ENCODE assay signal across 4 worm cellular contexts in genomic region chrV:4483049-4483507, ce11.
TF ChIP-seq lines count a peak whose summit lies in the region.

exc-15 (plus strand) TSS chrV:4483459.

TF ChIP-seq in whole organism, L1 larva, 84 proteins besides CTCF, POLR2A, EP300 and RAD21 (continued from another document):
- TF ChIP-seq nhr-90 (tag; optimal IDR thresholded peaks at IDR 0.05; lab: Kevin White, UChicago; ENCODE audit: poor library complexity), result peak; percentile 4
- no peak for TF ChIP-seq ceh-8 (GFP tag; optimal IDR thresholded peaks at IDR 0.05; lab: Kevin White, UChicago)
- TF ChIP-seq skn-1 (tag; optimal IDR thresholded peaks at IDR 0.05; lab: Kevin White, UChicago), result peak; percentile 23
- no peak for TF ChIP-seq vab-15 (tag; optimal IDR thresholded peaks at IDR 0.05; lab: Kevin White, UChicago)
- peak; percentile 63 for TF ChIP-seq snu-23 (GFP tag; optimal IDR thresholded peaks at IDR 0.05; lab: Kevin White, UChicago)
- TF ChIP-seq unc-62 (GFP tag; optimal IDR thresholded peaks at IDR 0.05; lab: Kevin White, UChicago), result no peak
- no peak for TF ChIP-seq hlh-4 (tag; optimal IDR thresholded peaks at IDR 0.05; lab: Kevin White, UChicago)
- no peak for TF ChIP-seq unc-86 (tag; optimal IDR thresholded peaks at IDR 0.05; lab: Kevin White, UChicago)
- TF ChIP-seq efl-1 (optimal IDR thresholded peaks at IDR 0.05; lab: Kevin White, UChicago), result no peak
- peak in 1 of 2 experiments; percentile 37 for TF ChIP-seq efl-1 (GFP tag; optimal IDR thresholded peaks at IDR 0.05 in 1 of 2; lab: Kevin White, UChicago)
- TF ChIP-seq snpc-4 (tag; optimal IDR thresholded peaks at IDR 0.05; lab: Kevin White, UChicago), result no peak
- no peak for TF ChIP-seq pag-3 (tag; optimal IDR thresholded peaks at IDR 0.05; lab: Kevin White, UChicago; ENCODE audit: borderline replicate concordance, insufficient read depth)
- TF ChIP-seq grh-1 (GFP tag; IDR thresholded peaks at IDR 0.05; lab: Robert Waterston, UW), result no peak
- no peak for TF ChIP-seq ceh-90 (tag; optimal IDR thresholded peaks at IDR 0.05; lab: Kevin White, UChicago)
- TF ChIP-seq nhr-85 (tag; lab: Kevin White, UChicago), result peak; percentile 76
- no peak for TF ChIP-seq swsn-7 (tag; optimal IDR thresholded peaks at IDR 0.05; lab: Kevin White, UChicago)
- peak; percentile 19 for TF ChIP-seq mep-1 (tag; optimal IDR thresholded peaks at IDR 0.05; lab: Kevin White, UChicago)
- TF ChIP-seq elt-2 (tag; optimal IDR thresholded peaks at IDR 0.05; lab: Kevin White, UChicago), result peak; percentile 68
- TF ChIP-seq zag-1 (tag; optimal IDR thresholded peaks at IDR 0.05; lab: Kevin White, UChicago), result no peak
- peak; percentile 73 for TF ChIP-seq blmp-1 (tag; optimal IDR thresholded peaks at IDR 0.05; lab: Kevin White, UChicago)
- TF ChIP-seq unc-98 (GFP tag; IDR thresholded peaks at IDR 0.05; lab: Robert Waterston, UW), result no peak
- TF ChIP-seq unc-30 (tag; optimal IDR thresholded peaks at IDR 0.05; lab: Kevin White, UChicago), result no peak
- peak in 1 of 2 experiments; percentile 51 for TF ChIP-seq lin-35 (GFP tag; optimal IDR thresholded peaks at IDR 0.05; lab: Kevin White, UChicago)
- TF ChIP-seq dsc-1 (tag; optimal IDR thresholded peaks at IDR 0.05; lab: Kevin White, UChicago), result no peak
- TF ChIP-seq lsy-2 (tag; optimal IDR thresholded peaks at IDR 0.05; lab: Kevin White, UChicago), result peak in 1 of 2 experiments; percentile 25

TF ChIP-seq in whole organism, L2 larva, 48 proteins besides CTCF, POLR2A, EP300 and RAD21 (continued from another document):
- TF ChIP-seq unc-39 (tag; optimal IDR thresholded peaks at IDR 0.05; lab: Kevin White, UChicago), result no peak
- TF ChIP-seq elt-3 (tag; optimal IDR thresholded peaks at IDR 0.05; lab: Kevin White, UChicago), result no peak
- TF ChIP-seq sma-3 (GFP tag; optimal IDR thresholded peaks at IDR 0.05; lab: Kevin White, UChicago), result peak; percentile 19
- TF ChIP-seq nhr-10 (tag; optimal IDR thresholded peaks at IDR 0.05; lab: Kevin White, UChicago), result no peak
- no peak for TF ChIP-seq nhr-12 (tag; optimal IDR thresholded peaks at IDR 0.05; lab: Kevin White, UChicago)
- TF ChIP-seq peb-1 (tag; optimal IDR thresholded peaks at IDR 0.05; lab: Kevin White, UChicago), result no peak
- TF ChIP-seq mdl-1 (tag; optimal IDR thresholded peaks at IDR 0.05; lab: Kevin White, UChicago), result no peak
- peak; percentile 60 for TF ChIP-seq skn-1 (tag; optimal IDR thresholded peaks at IDR 0.05; lab: Kevin White, UChicago)
- TF ChIP-seq ztf-11 (tag; optimal IDR thresholded peaks at IDR 0.05; lab: Kevin White, UChicago), result no peak
- no peak for TF ChIP-seq ZK546.5 (tag; optimal IDR thresholded peaks at IDR 0.05; lab: Kevin White, UChicago)
- TF ChIP-seq aly-2 (tag; optimal IDR thresholded peaks at IDR 0.05; lab: Kevin White, UChicago), result no peak
- TF ChIP-seq unc-62 (GFP tag; optimal IDR thresholded peaks at IDR 0.05; lab: Kevin White, UChicago), result no peak
- TF ChIP-seq nhr-11 (tag; optimal IDR thresholded peaks at IDR 0.05; lab: Kevin White, UChicago), result no peak
- no peak for TF ChIP-seq lin-11 (tag; optimal IDR thresholded peaks at IDR 0.05; lab: Kevin White, UChicago)
- TF ChIP-seq zag-1 (tag; optimal IDR thresholded peaks at IDR 0.05; lab: Kevin White, UChicago), result no peak
- TF ChIP-seq mbf-1 (tag; optimal IDR thresholded peaks at IDR 0.05; lab: Kevin White, UChicago), result no peak
- TF ChIP-seq nhr-129 (tag; optimal IDR thresholded peaks at IDR 0.05; lab: Kevin White, UChicago), result peak; percentile 85
- peak in 1 of 2 experiments; percentile 39 for TF ChIP-seq lsy-2 (tag; optimal IDR thresholded peaks at IDR 0.05; lab: Kevin White, UChicago)
- TF ChIP-seq lin-13 (GFP tag; optimal IDR thresholded peaks at IDR 0.05; lab: Kevin White, UChicago), result no peak
- TF ChIP-seq R02D3.7 (tag; optimal IDR thresholded peaks at IDR 0.05; lab: Kevin White, UChicago), result no peak
- TF ChIP-seq C34F6.9 (tag; optimal IDR thresholded peaks at IDR 0.05; lab: Kevin White, UChicago), result no peak
- TF ChIP-seq ceh-82 (tag; optimal IDR thresholded peaks at IDR 0.05; lab: Kevin White, UChicago), result no peak
- TF ChIP-seq ztf-1 (GFP tag; conservative IDR thresholded peaks at IDR 0.05; lab: Robert Waterston, UW), result no peak
- no peak for TF ChIP-seq nhr-23 (tag; optimal IDR thresholded peaks at IDR 0.05; lab: Kevin White, UChicago)
- TF ChIP-seq nhr-25 (tag; optimal IDR thresholded peaks at IDR 0.05; lab: Kevin White, UChicago), result peak; percentile 66
- TF ChIP-seq unc-55 (GFP tag; optimal IDR thresholded peaks at IDR 0.05; lab: Kevin White, UChicago), result no peak
- peak; percentile 29 for TF ChIP-seq crh-2 (tag; optimal IDR thresholded peaks at IDR 0.05; lab: Kevin White, UChicago)
- TF ChIP-seq nhr-77 (tag; optimal IDR thresholded peaks at IDR 0.05; lab: Kevin White, UChicago), result no peak
- no peak for TF ChIP-seq ama-1 (optimal IDR thresholded peaks at IDR 0.05; lab: Kevin White, UChicago)

TF ChIP-seq in whole organism, L4 larva, 104 proteins besides CTCF, POLR2A, EP300 and RAD21 (continued from another document and continues in another):
- peak; percentile 54 for TF ChIP-seq T20F7.1 (GFP tag; optimal IDR thresholded peaks at IDR 0.05; lab: Kevin White, UChicago)
- TF ChIP-seq daf-16 (GFP tag; optimal IDR thresholded peaks at IDR 0.05; lab: Kevin White, UChicago), result no peak
- TF ChIP-seq daf-16 (tag; optimal IDR thresholded peaks at IDR 0.05; lab: Kevin White, UChicago), result peak; percentile 75
- TF ChIP-seq unc-62 (GFP tag; optimal IDR thresholded peaks at IDR 0.05 in 1 of 2; lab: Kevin White, UChicago), result peak in 1 of 2 experiments; percentile 99
- no peak for TF ChIP-seq unc-62 (tag; optimal IDR thresholded peaks at IDR 0.05; lab: Kevin White, UChicago)
- TF ChIP-seq ceh-28 (tag; optimal IDR thresholded peaks at IDR 0.05; lab: Kevin White, UChicago), result no peak
- no peak for TF ChIP-seq jun-1 (tag; optimal IDR thresholded peaks at IDR 0.05; lab: Kevin White, UChicago)
- TF ChIP-seq daf-8 (GFP tag; IDR thresholded peaks at IDR 0.05; lab: Robert Waterston, UW), result no peak
- TF ChIP-seq lin-29 (GFP tag; IDR thresholded peaks at IDR 0.05; lab: Robert Waterston, UW), result no peak
- TF ChIP-seq lin-39 (tag; optimal IDR thresholded peaks at IDR 0.05; lab: Kevin White, UChicago), result no peak
- TF ChIP-seq madf-9 (GFP tag; conservative IDR thresholded peaks at IDR 0.05; lab: Robert Waterston, UW), result no peak
- no peak for TF ChIP-seq egl-27 (tag; optimal IDR thresholded peaks at IDR 0.05; lab: Kevin White, UChicago)
- no peak for TF ChIP-seq ceh-82 (tag; optimal IDR thresholded peaks at IDR 0.05; lab: Kevin White, UChicago)
- TF ChIP-seq aha-1 (tag; lab: Kevin White, UChicago), result peak; percentile 51
- TF ChIP-seq dmd-9 (GFP tag; IDR thresholded peaks at IDR 0.05; lab: Robert Waterston, UW), result no peak
- no peak for TF ChIP-seq nhr-111 (GFP tag; optimal IDR thresholded peaks at IDR 0.05; lab: Kevin White, UChicago)
- no peak for TF ChIP-seq zip-2 (tag; optimal IDR thresholded peaks at IDR 0.05; lab: Kevin White, UChicago)
- TF ChIP-seq lsy-2 (tag; optimal IDR thresholded peaks at IDR 0.05; lab: Kevin White, UChicago), result peak in 1 of 2 experiments; percentile 19
- TF ChIP-seq skn-1 (tag; optimal IDR thresholded peaks at IDR 0.05; lab: Kevin White, UChicago), result no peak
- no peak for TF ChIP-seq lin-13 (GFP tag; optimal IDR thresholded peaks at IDR 0.05; lab: Kevin White, UChicago)
- TF ChIP-seq duxl-1 (tag; optimal IDR thresholded peaks at IDR 0.05; lab: Kevin White, UChicago; ENCODE audit: poor library complexity), result no peak
- TF ChIP-seq ceh-62 (tag; optimal IDR thresholded peaks at IDR 0.05; lab: Kevin White, UChicago), result no peak
- TF ChIP-seq F49E8.2 (tag; optimal IDR thresholded peaks at IDR 0.05; lab: Kevin White, UChicago; ENCODE audit: borderline replicate concordance), result no peak
- TF ChIP-seq ztf-7 (tag; optimal IDR thresholded peaks at IDR 0.05; lab: Kevin White, UChicago), result peak; percentile 61
- TF ChIP-seq nhr-28 (tag; optimal IDR thresholded peaks at IDR 0.05; lab: Kevin White, UChicago), result peak; percentile 76
- no peak for TF ChIP-seq nhr-25 (tag; optimal IDR thresholded peaks at IDR 0.05; lab: Kevin White, UChicago; ENCODE audit: borderline replicate concordance, insufficient read depth)
- TF ChIP-seq D1046.2 (GFP tag; IDR thresholded peaks at IDR 0.05; lab: Robert Waterston, UW), result no peak
- no peak for TF ChIP-seq nhr-6 (tag; optimal IDR thresholded peaks at IDR 0.05; lab: Kevin White, UChicago)
- no peak for TF ChIP-seq lim-7 (GFP tag; IDR thresholded peaks at IDR 0.05; lab: Robert Waterston, UW)
- TF ChIP-seq mes-2 (tag; optimal IDR thresholded peaks at IDR 0.05; lab: Kevin White, UChicago; ENCODE audit: poor library complexity, severe bottlenecking), result no peak
- no peak for TF ChIP-seq spr-3 (GFP tag; optimal IDR thresholded peaks at IDR 0.05; lab: Kevin White, UChicago)
- TF ChIP-seq ceh-32 (tag; optimal IDR thresholded peaks at IDR 0.05; lab: Kevin White, UChicago; ENCODE audit: poor library complexity), result no peak
- TF ChIP-seq ceh-44 (GFP tag; IDR thresholded peaks at IDR 0.05; lab: Robert Waterston, UW), result no peak
- TF ChIP-seq zag-1 (tag; optimal IDR thresholded peaks at IDR 0.05; lab: Kevin White, UChicago), result no peak
- no peak for TF ChIP-seq vab-7 (GFP tag; IDR thresholded peaks at IDR 0.05; lab: Robert Waterston, UW)
- no peak for TF ChIP-seq set-16 (GFP tag; IDR thresholded peaks at IDR 0.05; lab: Robert Waterston, UW)
- no peak for TF ChIP-seq F44E2.7 (GFP tag; IDR thresholded peaks at IDR 0.05; lab: Robert Waterston, UW)
- 0 out of 2 replicates have a peak, but pooled peaks have one; percentile 25 for TF ChIP-seq daf-19 (GFP tag; conservative IDR thresholded peaks at IDR 0.05; lab: Robert Waterston, UW)
- TF ChIP-seq ama-1 (optimal IDR thresholded peaks at IDR 0.05; lab: Kevin White, UChicago), result no peak
- no peak for TF ChIP-seq lin-15B (tag; optimal IDR thresholded peaks at IDR 0.05; lab: Kevin White, UChicago)
- no peak for TF ChIP-seq saeg-2 (GFP tag; IDR thresholded peaks at IDR 0.05; lab: Robert Waterston, UW)
- TF ChIP-seq nhr-11 (tag; optimal IDR thresholded peaks at IDR 0.05; lab: Kevin White, UChicago), result no peak
- TF ChIP-seq mdt-29 (GFP tag; IDR thresholded peaks at IDR 0.05; lab: Robert Waterston, UW), result no peak
- TF ChIP-seq zfp-3 (GFP tag; conservative IDR thresholded peaks at IDR 0.05; lab: Robert Waterston, UW), result no peak
- TF ChIP-seq Y48G9A.11 (GFP tag; IDR thresholded peaks at IDR 0.05; lab: Robert Waterston, UW), result no peak

TF ChIP-seq in whole organism, young adult, 124 proteins besides CTCF, POLR2A, EP300 and RAD21 (continued from another document):
- TF ChIP-seq snpc-4 (GFP tag; optimal IDR thresholded peaks at IDR 0.05; lab: Kevin White, UChicago) (no peak), snpc-4 (tag; optimal IDR thresholded peaks at IDR 0.05; lab: Kevin White, UChicago) (no peak), snpc-1.3 (tag; optimal IDR thresholded peaks at IDR 0.05; lab: Kevin White, UChicago; ENCODE audit: insufficient read depth) (no peak), athp-1 (tag; optimal IDR thresholded peaks at IDR 0.05; lab: Kevin White, UChicago) (no peak), ZK185.1 (tag; optimal IDR thresholded peaks at IDR 0.05; lab: Kevin White, UChicago; ENCODE audit: poor library complexity, severe bottlenecking) (no peak), somi-1 (GFP tag; optimal IDR thresholded peaks at IDR 0.05; lab: Kevin White, UChicago) (no peak), Y53G8AR.9 (GFP tag; conservative IDR thresholded peaks at IDR 0.05; lab: Robert Waterston, UW) (no peak), aptf-2 (GFP tag; conservative IDR thresholded peaks at IDR 0.05; lab: Robert Waterston, UW) (no peak), F10E7.11 (tag; optimal IDR thresholded peaks at IDR 0.05; lab: Kevin White, UChicago) (no peak), zim-3 (tag; optimal IDR thresholded peaks at IDR 0.05; lab: Kevin White, UChicago) (no peak), unc-62 (GFP tag; optimal IDR thresholded peaks at IDR 0.05; lab: Kevin White, UChicago) (no peak)
